Fruit fly (Drosophila melanogaster) whole organism, embryonic: ENCODE results near the gene CG14207.
A peak's percentile ranks its signal among the peaks of the same experiment; 100 is the strongest.

Source experiments
- ATbp ChIP-seq: fragments of 200-800 bp; sonication (Bioruptor generic); optimal IDR thresholded peaks from 2 replicates; lab custom pipeline; 2017; ENCODE audit warnings: missing biosample characterization, mild to moderate bottlenecking, missing genetic modification characterization, missing genetic modification reagents
- Atf3 ChIP-seq: fragments of 200-800 bp; sonication (Bioruptor generic); optimal IDR thresholded peaks from 3 replicates; lab custom pipeline; 2016; ENCODE audit warnings: missing biosample characterization, missing genetic modification characterization
- CG11085 ChIP-seq: fragments of 200-800 bp; sonication (Bioruptor generic); IDR thresholded peaks from 2 replicates; pipeline ENCODE4 v1.3.6; 2022; ENCODE audit warnings: missing biosample characterization, missing genetic modification characterization
- CG11093 ChIP-seq: fragments of 200-800 bp; sonication (Bioruptor generic); IDR thresholded peaks from 3 replicates; pipeline ENCODE4 v1.3.6; 2022; ENCODE audit warnings: missing biosample characterization, missing genetic modification characterization
- CG15269 ChIP-seq: fragments of 200-800 bp; sonication (Bioruptor generic); optimal IDR thresholded peaks from 2 replicates; lab custom pipeline; 2018; ENCODE audit warnings: missing biosample characterization, mild to moderate bottlenecking, missing genetic modification characterization, moderate library complexity
- CG16779 ChIP-seq: fragments of 200-800 bp; sonication (Bioruptor generic); IDR thresholded peaks from 2 replicates; pipeline ENCODE4 v1.3.6; 2022; ENCODE audit warnings: missing biosample characterization, missing genetic modification characterization
- CG17186 ChIP-seq: fragments of 200-800 bp; sonication (Bioruptor generic); optimal IDR thresholded peaks from 3 replicates; lab custom pipeline; 2017; ENCODE audit warnings: missing biosample characterization, missing genetic modification reagents, missing genetic modification characterization
- CG17328 ChIP-seq: fragments of 200-800 bp; sonication (Bioruptor generic); IDR thresholded peaks from 2 replicates; pipeline ENCODE4 v1.3.6; 2022; ENCODE audit warnings: missing biosample characterization, missing genetic modification characterization
- CG1792 ChIP-seq: fragments of 200-800 bp; sonication (Bioruptor generic); optimal IDR thresholded peaks from 2 replicates; lab custom pipeline; 2016; ENCODE audit warnings: missing biosample characterization, missing genetic modification characterization
- CG18599 ChIP-seq: fragments of 200-800 bp; sonication (Bioruptor generic); optimal IDR thresholded peaks from 3 replicates; lab custom pipeline; 2017; ENCODE audit warnings: missing biosample characterization, missing genetic modification characterization, mild to moderate bottlenecking, moderate library complexity, missing genetic modification reagents
- CG18619 ChIP-seq: fragments of 200-800 bp; sonication (Bioruptor generic); optimal IDR thresholded peaks from 3 replicates; lab custom pipeline; 2017; ENCODE audit warnings: missing biosample characterization, mild to moderate bottlenecking, missing genetic modification characterization
- CG2199 ChIP-seq: fragments of 200-800 bp; sonication (Bioruptor generic); IDR thresholded peaks from 3 replicates; pipeline ENCODE4 v1.3.6; 2022; ENCODE audit warnings: missing biosample characterization, missing genetic modification characterization
- CG42726 ChIP-seq: fragments of 200-800 bp; sonication (Bioruptor generic); IDR thresholded peaks from 2 replicates; pipeline ENCODE4 v1.3.6; 2022; ENCODE audit warnings: missing biosample characterization, missing genetic modification characterization; ENCODE audit not compliant: partially characterized antibody
- CG4617 ChIP-seq: fragments of 200-800 bp; sonication (Bioruptor generic); optimal IDR thresholded peaks from 3 replicates; lab custom pipeline; 2016; ENCODE audit warnings: missing biosample characterization, missing genetic modification characterization, borderline replicate concordance
- CG6654 ChIP-seq: fragments of 200-800 bp; sonication (Bioruptor generic); optimal IDR thresholded peaks from 2 replicates; lab custom pipeline; 2017; ENCODE audit warnings: missing biosample characterization, mild to moderate bottlenecking, missing genetic modification characterization
- CG7786 ChIP-seq: fragments of 200-800 bp; sonication (Bioruptor generic); optimal IDR thresholded peaks from 2 replicates; lab custom pipeline; 2016; ENCODE audit warnings: missing biosample characterization, missing genetic modification characterization
- CG8089 ChIP-seq: fragments of 200-800 bp; sonication (Bioruptor generic); optimal IDR thresholded peaks from 3 replicates; lab custom pipeline; 2016; ENCODE audit warnings: missing biosample characterization, missing genetic modification characterization
- CG8388 ChIP-seq: fragments of 200-800 bp; sonication (Bioruptor generic); optimal IDR thresholded peaks from 2 replicates; lab custom pipeline; 2019; ENCODE audit warnings: missing biosample characterization, mild to moderate bottlenecking, missing genetic modification characterization, moderate library complexity
- CG8944 ChIP-seq: fragments of 200-800 bp; sonication (Bioruptor generic); optimal IDR thresholded peaks from 3 replicates; lab custom pipeline; 2016; ENCODE audit warnings: missing biosample characterization, missing genetic modification characterization
- Camta ChIP-seq: fragments of 200-800 bp; sonication (Bioruptor generic); optimal IDR thresholded peaks from 2 replicates; lab custom pipeline; 2016; ENCODE audit warnings: missing biosample characterization, missing genetic modification characterization
- Hsf ChIP-seq: fragments of 200-800 bp; sonication (Bioruptor generic); optimal IDR thresholded peaks from 3 replicates; lab custom pipeline; 2016; ENCODE audit warnings: missing biosample characterization, missing genetic modification characterization
- Jarid2 ChIP-seq: fragments of 200-800 bp; sonication (Bioruptor generic); optimal IDR thresholded peaks from 3 replicates; lab custom pipeline; 2017; ENCODE audit warnings: mild to moderate bottlenecking, missing biosample characterization, missing genetic modification reagents, missing genetic modification characterization
- MESR4 ChIP-seq: fragments of 200-800 bp; sonication (Bioruptor generic); optimal IDR thresholded peaks from 2 replicates; lab custom pipeline; 2018; ENCODE audit warnings: missing biosample characterization, mild to moderate bottlenecking, missing genetic modification characterization, moderate library complexity
- Myb ChIP-seq: fragments of 200-800 bp; sonication (Bioruptor generic); optimal IDR thresholded peaks from 2 replicates; lab custom pipeline; 2016; ENCODE audit warnings: missing biosample characterization, missing genetic modification characterization
- NC2β ChIP-seq: fragments of 200-800 bp; sonication (Bioruptor generic); optimal IDR thresholded peaks from 2 replicates; lab custom pipeline; 2016; ENCODE audit warnings: missing biosample characterization, missing genetic modification characterization
- NK7.1 ChIP-seq: fragments of 200-800 bp; sonication (Bioruptor generic); optimal IDR thresholded peaks from 3 replicates; lab custom pipeline; 2016; ENCODE audit warnings: missing biosample characterization, missing genetic modification characterization
- Neu2 ChIP-seq: fragments of 200-800 bp; sonication (Bioruptor generic); optimal IDR thresholded peaks from 3 replicates; lab custom pipeline; 2016; ENCODE audit warnings: missing biosample characterization, missing genetic modification characterization, borderline replicate concordance
- Nf-YB ChIP-seq: fragments of 200-800 bp; sonication (Bioruptor generic); optimal IDR thresholded peaks from 3 replicates; lab custom pipeline; 2019; ENCODE audit warnings: missing biosample characterization, mild to moderate bottlenecking, missing genetic modification characterization, moderate library complexity
- Ravus ChIP-seq: fragments of 200-800 bp; sonication (Bioruptor generic); IDR thresholded peaks from 2 replicates; pipeline ENCODE4 v1.3.6; 2022; ENCODE audit warnings: missing biosample characterization, missing genetic modification characterization
- Stat92E ChIP-seq, 3 experiments: fragments of >200 bp in 2 of 3; fragments of 200-800 bp in 1 of 3; sonication (Bioruptor generic) in 1 of 3; optimal IDR thresholded peaks; 2 replicates each; lab custom pipeline; 2017 to 2019; ENCODE audit warnings: missing biosample characterization in 3 of 3, missing genetic modification characterization in 3 of 3, mild to moderate bottlenecking in 1 of 3, moderate library complexity in 1 of 3
- al ChIP-seq: fragments of 200-800 bp; sonication (Bioruptor generic); IDR thresholded peaks from 2 replicates; pipeline ENCODE4 v1.3.6; 2022; ENCODE audit warnings: missing biosample characterization, missing genetic modification characterization
- bab2 ChIP-seq: fragments of 200-800 bp; sonication (Bioruptor generic); optimal IDR thresholded peaks from 2 replicates; lab custom pipeline; 2016; ENCODE audit warnings: missing biosample characterization, missing genetic modification characterization
- croc ChIP-seq: fragments of 200-800 bp; sonication (Bioruptor generic); conservative IDR thresholded peaks from 3 replicates; pipeline ENCODE4 v1.3.6; 2022; ENCODE audit warnings: missing biosample characterization, missing genetic modification characterization
- crol ChIP-seq: fragments of 200-800 bp; sonication (Bioruptor generic); IDR thresholded peaks from 2 replicates; pipeline ENCODE4 v1.3.6; 2022; ENCODE audit warnings: missing biosample characterization, missing genetic modification characterization
- dan ChIP-seq: fragments of 200-800 bp; sonication (Bioruptor generic); IDR thresholded peaks from 2 replicates; pipeline ENCODE4 v1.3.6; 2022; ENCODE audit warnings: missing biosample characterization, missing genetic modification characterization
- dimm ChIP-seq: fragments of 200-800 bp; sonication (Bioruptor generic); IDR thresholded peaks from 2 replicates; pipeline ENCODE4 v1.3.6; 2022; ENCODE audit warnings: missing biosample characterization, missing genetic modification characterization
- ems ChIP-seq: fragments of 200-800 bp; sonication (Bioruptor generic); optimal IDR thresholded peaks from 3 replicates; lab custom pipeline; 2016; ENCODE audit warnings: missing biosample characterization, missing genetic modification characterization
- fd3F ChIP-seq: fragments of 200-800 bp; sonication (Bioruptor generic); optimal IDR thresholded peaks from 2 replicates; lab custom pipeline; 2018; ENCODE audit warnings: missing biosample characterization, mild to moderate bottlenecking, missing genetic modification characterization, moderate library complexity
- gfzf ChIP-seq: fragments of 200-800 bp; sonication (Bioruptor generic); optimal IDR thresholded peaks from 2 replicates; lab custom pipeline; 2016; ENCODE audit warnings: missing biosample characterization, mild to moderate bottlenecking, missing genetic modification characterization, moderate library complexity
- hth ChIP-seq: fragments of >200 bp; optimal IDR thresholded peaks from 2 replicates; lab custom pipeline; 2017; ENCODE audit warnings: inconsistent platforms
- jumu ChIP-seq: fragments of 200-800 bp; sonication (Bioruptor generic); optimal IDR thresholded peaks from 3 replicates; lab custom pipeline; 2016; ENCODE audit warnings: missing biosample characterization, missing genetic modification characterization
- prd ChIP-seq, 3 experiments: fragments of >200 bp in 2 of 3; fragments of 200-800 bp in 1 of 3; sonication (Bioruptor generic) in 1 of 3; optimal IDR thresholded peaks in 2 of 3; IDR thresholded peaks in 1 of 3; 2 replicates in 2 of 3; 3 replicates in 1 of 3; pipeline versions ENCODE4 v1.3.6 to Lab custom; 2017 to 2022; ENCODE audit warnings: missing biosample characterization in 1 of 3, missing genetic modification characterization in 1 of 3
- seq ChIP-seq: fragments of 200-800 bp; sonication (Bioruptor generic); IDR thresholded peaks from 2 replicates; pipeline ENCODE4 v1.3.6; 2022; ENCODE audit warnings: missing biosample characterization, missing genetic modification characterization
- slou ChIP-seq: fragments of 200-800 bp; sonication (Bioruptor generic); optimal IDR thresholded peaks from 3 replicates; lab custom pipeline; 2016; ENCODE audit warnings: missing biosample characterization, missing genetic modification characterization
- sna ChIP-seq: fragments of 200-800 bp; sonication (Bioruptor generic); IDR thresholded peaks from 2 replicates; pipeline ENCODE4 v1.3.6; 2022; ENCODE audit warnings: missing biosample characterization, missing genetic modification characterization; ENCODE audit not compliant: partially characterized antibody
- so ChIP-seq: fragments of 200-800 bp; sonication (Bioruptor generic); IDR thresholded peaks from 3 replicates; pipeline ENCODE4 v1.3.6; 2022; ENCODE audit warnings: missing biosample characterization, missing genetic modification characterization
- sob ChIP-seq: fragments of 200-800 bp; sonication (Bioruptor generic); IDR thresholded peaks from 2 replicates; pipeline ENCODE4 v1.3.6; 2022; ENCODE audit warnings: missing biosample characterization, missing genetic modification characterization
- tap ChIP-seq: fragments of 200-800 bp; optimal IDR thresholded peaks from 3 replicates; lab custom pipeline; 2019; ENCODE audit warnings: missing biosample characterization, mild to moderate bottlenecking, missing genetic modification characterization, moderate library complexity
- tup ChIP-seq: fragments of 200-800 bp; sonication (Bioruptor generic); optimal IDR thresholded peaks from 2 replicates; lab custom pipeline; 2016; ENCODE audit warnings: missing biosample characterization, mild to moderate bottlenecking, missing genetic modification characterization, moderate library complexity

The CG14207 gene

dm6 chrX:19597684-19598363 lies 7.2 kb upstream of the CG14207 start, which contains the start of gene RpS10b (continued):
- TF ChIP-seq CG8089 (GFP tag; lab: Kevin White, UChicago) (peak; percentile 91), al (GFP tag; lab: Robert Waterston, UW) (peak; percentile 63), Camta (peak; percentile 73), CG4617 (peak; percentile 57), CG18619 (peak; percentile 95), hth (lab: Kevin White, UChicago) (no peak), tap (tag; lab: Kevin White, UChicago) (peak; percentile 60), Myb (peak; percentile 83), jumu (peak; percentile 73), Stat92E (GFP tag; optimal IDR thresholded peaks at IDR 0.05; lab: Kevin White, UChicago) (peak in 1 of 3 experiments; percentile 48), sob (GFP tag; lab: Robert Waterston, UW) (peak; percentile 76), crol (GFP tag; lab: Robert Waterston, UW) (peak; percentile 48; the same call in 1 of the 2 replicates), CG42726 (GFP tag; lab: Robert Waterston, UW) (peak; percentile 77), CG1792 (GFP tag; lab: Kevin White, UChicago) (peak; percentile 89), Jarid2 (GFP tag; lab: Kevin White, UChicago) (peak; percentile 82), dimm (peak; percentile 46; the same call in 1 of the 2 replicates), seq (peak; percentile 83), fd3F (peak; percentile 77), CG6654 (GFP tag; lab: Kevin White, UChicago) (peak; percentile 77), gfzf (GFP tag; lab: Kevin White, UChicago) (peak; percentile 62), NK7.1 (peak; percentile 94), slou (GFP tag; lab: Kevin White, UChicago) (peak; percentile 78), sna (GFP tag; lab: Robert Waterston, UW) (peak; percentile 90), CG17186 (GFP tag; lab: Kevin White, UChicago) (peak; percentile 91), CG2199 (GFP tag; lab: Robert Waterston, UW) (0 out of 3 replicates have a peak, but pooled peaks have one; percentile 51), tup (GFP tag; lab: Kevin White, UChicago) (no peak), prd (optimal IDR thresholded peaks at IDR 0.05; lab: Kevin White, UChicago) (no peak), prd (GFP tag; IDR thresholded peaks at IDR 0.05; lab: Robert Waterston, UW) (peak; percentile 60), MESR4 (GFP tag; lab: Kevin White, UChicago) (peak; percentile 97), Atf3 (GFP tag; lab: Kevin White, UChicago) (peak; percentile 83), so (GFP tag; lab: Robert Waterston, UW) (peak; percentile 85), Ravus (no peak), Neu2 (GFP tag; lab: Kevin White, UChicago) (peak; percentile 80), CG11093 (GFP tag; lab: Robert Waterston, UW) (no peak), CG7786 (peak; percentile 81), bab2 (peak; percentile 68), CG18599 (GFP tag; lab: Kevin White, UChicago) (peak; percentile 92), CG15269 (tag; lab: Kevin White, UChicago) (peak; percentile 78), dan (no peak), CG17328 (GFP tag; lab: Robert Waterston, UW) (peak; percentile 89), ems (GFP tag; lab: Kevin White, UChicago) (peak; percentile 81), CG16779 (GFP tag; lab: Robert Waterston, UW) (peak; percentile 67; the same call in 1 of the 2 replicates), CG8944 (peak; percentile 73), Nf-YB (GFP tag; lab: Kevin White, UChicago) (peak; percentile 76), ATbp (GFP tag; lab: Kevin White, UChicago) (peak; percentile 92), Hsf (GFP tag; lab: Kevin White, UChicago) (peak; percentile 89), NC2β (peak; percentile 97), CG11085 (GFP tag; lab: Robert Waterston, UW) (peak; percentile 78), CG8388 (GFP tag; lab: Kevin White, UChicago) (peak; percentile 74), croc (GFP tag; lab: Robert Waterston, UW) (peak; percentile 60; the same call in 2 of the 3 replicates)
